Worm (Caenorhabditis elegans) whole organism, early embryonic: ENCODE data around the gene C23H5.11.

ENCODE experiments used
- F13C5.2 ChIP-seq: sonication (generic microtip); optimal IDR thresholded peaks from 2 replicates; lab custom pipeline; 2017; ENCODE audit warnings: mild to moderate bottlenecking, missing genetic modification characterization, inconsistent platforms, missing compliant biosample characterization
- aly-1 ChIP-seq: sonication (generic microtip); optimal IDR thresholded peaks from 2 replicates; lab custom pipeline; 2016; ENCODE audit warnings: missing genetic modification characterization, missing compliant biosample characterization
- ama-1 ChIP-seq: fragments of 150-350 bp; optimal IDR thresholded peaks from 2 replicates; lab custom pipeline; 2014
- ceh-36 ChIP-seq: sonication (generic microtip); optimal IDR thresholded peaks from 2 replicates; lab custom pipeline; 2016; ENCODE audit warnings: missing genetic modification characterization, inconsistent platforms, missing compliant biosample characterization
- ets-7 ChIP-seq: sonication (generic microtip); optimal IDR thresholded peaks from 2 replicates; lab custom pipeline; 2016; ENCODE audit warnings: missing genotype, missing genetic modification characterization, missing compliant biosample characterization
- flt-1 ChIP-seq: fragments of 200-800 bp; sonication (Bioruptor generic); IDR thresholded peaks from 2 replicates; pipeline ENCODE4 v1.3.6; 2022; ENCODE audit warnings: missing genetic modification characterization, missing compliant biosample characterization
- hmbx-1 ChIP-seq: sonication (generic microtip); optimal IDR thresholded peaks from 2 replicates; lab custom pipeline; 2016; ENCODE audit warnings: mild to moderate bottlenecking, missing genetic modification characterization, missing compliant biosample characterization
- hmg-4 ChIP-seq: fragments of 200-800 bp; sonication (Bioruptor generic); optimal IDR thresholded peaks from 2 replicates; lab custom pipeline; 2018; ENCODE audit warnings: mild to moderate bottlenecking, missing genetic modification characterization, missing compliant biosample characterization
- hnd-1 ChIP-seq: sonication (generic microtip); optimal IDR thresholded peaks from 2 replicates; lab custom pipeline; 2016; ENCODE audit warnings: missing genetic modification characterization, missing compliant biosample characterization
- pes-1 ChIP-seq: fragments of 200-800 bp; sonication (Bioruptor generic); IDR thresholded peaks from 2 replicates; pipeline ENCODE4 v1.3.6; 2022; ENCODE audit warnings: missing genetic modification reagents, missing genetic modification characterization, missing compliant biosample characterization
- scrt-1 ChIP-seq: fragments of 200-800 bp; sonication (Bioruptor generic); IDR thresholded peaks from 2 replicates; pipeline ENCODE4 v1.3.6; 2022; ENCODE audit warnings: missing genetic modification characterization, missing compliant biosample characterization
- tbx-11 ChIP-seq: fragments of 200-800 bp; sonication (Bioruptor generic); IDR thresholded peaks from 2 replicates; pipeline ENCODE4 v1.3.6; 2022; ENCODE audit warnings: missing genetic modification characterization, missing compliant biosample characterization
- tbx-37 ChIP-seq: fragments of 200-800 bp; sonication (Bioruptor generic); conservative IDR thresholded peaks from 2 replicates; pipeline ENCODE4 v1.3.6; 2022; ENCODE audit warnings: missing genetic modification reagents, missing genetic modification characterization, missing compliant biosample characterization
- tra-4 ChIP-seq: sonication (generic microtip); optimal IDR thresholded peaks from 2 replicates; lab custom pipeline; 2017; ENCODE audit warnings: missing genetic modification characterization, missing compliant biosample characterization

DNA sequence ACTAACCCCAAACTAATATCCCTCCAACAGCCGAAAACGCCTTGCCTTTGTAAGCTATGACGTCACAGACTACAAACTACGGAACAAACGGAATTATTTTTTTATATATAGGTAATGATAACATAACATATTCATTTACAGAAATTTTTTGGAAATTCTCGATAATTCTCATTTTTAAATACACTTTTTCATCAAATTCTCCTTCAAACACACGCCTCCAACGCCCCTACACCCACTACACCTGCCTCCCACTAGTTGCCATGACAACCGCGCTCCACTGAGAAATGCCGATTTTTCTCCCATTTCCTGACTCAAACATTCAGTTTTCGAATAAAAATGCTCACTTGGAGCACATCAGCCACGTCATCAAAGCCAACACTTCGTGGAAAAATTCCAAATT, 14.7 kb upstream of the C23H5.11 start, which contains the start of gene xbx-4:
- TF ChIP-seq ceh-36 (tag; lab: Kevin White, UChicago) (no peak), pes-1 (no peak), flt-1 (GFP tag; lab: Robert Waterston, UW) (no peak), tra-4 (tag; lab: Kevin White, UChicago) (no peak), ama-1 (no peak), hmg-4 (GFP tag; lab: Kevin White, UChicago) (no peak), aly-1 (no peak), hnd-1 (tag; lab: Kevin White, UChicago) (no peak), tbx-11 (GFP tag; lab: Robert Waterston, UW) (no peak), scrt-1 (no peak), F13C5.2 (tag; lab: Kevin White, UChicago) (no peak), tbx-37 (GFP tag; lab: Robert Waterston, UW) (no peak), ets-7 (tag; lab: Kevin White, UChicago) (no peak), hmbx-1 (tag; lab: Kevin White, UChicago) (no peak)
